Worm (Caenorhabditis elegans) whole organism, L1 larva: ENCODE measurements around the gene T21D12.12.

Experiments
- C34B4.2 ChIP-seq: sonication (generic microtip); optimal IDR thresholded peaks from 2 replicates; lab custom pipeline; 2017; ENCODE audit warnings: mild to moderate bottlenecking, missing genetic modification characterization, missing compliant biosample characterization
- F16B12.6 ChIP-seq: fragments of 150-350 bp; optimal IDR thresholded peaks from 2 replicates; lab custom pipeline; 2014; ENCODE audit warnings: missing biosample characterization, missing genetic modification characterization
- Y116A8C.19 ChIP-seq: sonication (generic microtip); optimal IDR thresholded peaks from 2 replicates; lab custom pipeline; 2016; ENCODE audit warnings: missing compliant biosample characterization, missing genetic modification characterization, borderline replicate concordance
- ama-1 ChIP-seq: fragments of 150-350 bp; optimal IDR thresholded peaks from 2 replicates; lab custom pipeline; 2014
- blmp-1 ChIP-seq: fragments of 150-350 bp; optimal IDR thresholded peaks from 2 replicates; lab custom pipeline; 2014; ENCODE audit warnings: missing biosample characterization, missing genetic modification characterization
- ceh-63 ChIP-seq: fragments of 200-800 bp; sonication (Bioruptor generic); optimal IDR thresholded peaks from 2 replicates; lab custom pipeline; 2018; ENCODE audit warnings: mild to moderate bottlenecking, missing genetic modification characterization, missing compliant biosample characterization
- ceh-82 ChIP-seq, 3 experiments: fragments of 150-350 bp in 1 of 3; sonication (generic microtip) in 2 of 3; optimal IDR thresholded peaks; 2 replicates each; lab custom pipeline; 2014 to 2017; ENCODE audit warnings: missing biosample characterization in 3 of 3, missing genetic modification characterization in 3 of 3
- ceh-90 ChIP-seq: sonication (generic microtip); optimal IDR thresholded peaks from 2 replicates; lab custom pipeline; 2016; ENCODE audit warnings: missing genetic modification characterization, missing compliant biosample characterization
- ces-1 ChIP-seq: fragments of 150-350 bp; optimal IDR thresholded peaks from 2 replicates; lab custom pipeline; 2014; ENCODE audit warnings: missing biosample characterization, missing genetic modification reagents, missing genetic modification characterization
- efl-1 ChIP-seq, 4 experiments: fragments of 150-350 bp; optimal IDR thresholded peaks in 3 of 4; peaks in 1 of 4; 1 replicate in 1 of 4; 2 replicates in 3 of 4; lab custom pipeline; 2014; ENCODE audit warnings: missing biosample characterization in 2 of 4, missing genetic modification characterization in 2 of 4, missing genetic modification reagents in 2 of 4
- egl-13 ChIP-seq: sonication (generic microtip); optimal IDR thresholded peaks from 2 replicates; lab custom pipeline; 2016; ENCODE audit warnings: missing genotype, missing genetic modification reagents, missing genetic modification characterization, missing compliant biosample characterization
- elt-3 ChIP-seq, 6 experiments: fragments of 150-350 bp in 1 of 6; sonication (generic microtip); optimal IDR thresholded peaks; 2 replicates each; lab custom pipeline; 2017 to 2018; ENCODE audit warnings: missing biosample characterization in 6 of 6, missing genetic modification characterization in 6 of 6, inconsistent platforms in 1 of 6
- fkh-4 ChIP-seq: sonication (generic microtip); optimal IDR thresholded peaks from 2 replicates; lab custom pipeline; 2016; ENCODE audit warnings: missing compliant biosample characterization, missing genetic modification characterization, borderline replicate concordance
- fos-1 ChIP-seq: fragments of 150-350 bp; optimal IDR thresholded peaks from 2 replicates; lab custom pipeline; 2014; ENCODE audit warnings: missing biosample characterization, missing genetic modification characterization
- grh-1 ChIP-seq: fragments of 200-800 bp; sonication (Bioruptor generic); IDR thresholded peaks from 2 replicates; pipeline ENCODE4 v1.3.6; 2022; ENCODE audit warnings: missing genetic modification reagents, missing genetic modification characterization, missing compliant biosample characterization
- hlh-4 ChIP-seq: sonication (generic microtip); optimal IDR thresholded peaks from 2 replicates; lab custom pipeline; 2016; ENCODE audit warnings: mild to moderate bottlenecking, missing genetic modification characterization, missing compliant biosample characterization
- lin-14 ChIP-seq: fragments of 200-800 bp; sonication (Bioruptor generic); optimal IDR thresholded peaks from 2 replicates; lab custom pipeline; 2018; ENCODE audit warnings: mild to moderate bottlenecking, missing genetic modification characterization, moderate library complexity, missing compliant biosample characterization
- lin-15B ChIP-seq: fragments of 150-350 bp; sonication (generic microtip); optimal IDR thresholded peaks from 3 replicates; lab custom pipeline; 2014; ENCODE audit warnings: missing biosample characterization, missing genetic modification characterization
- lin-35 ChIP-seq, 2 experiments: fragments of 150-350 bp; optimal IDR thresholded peaks; 2 replicates each; lab custom pipeline; 2014; ENCODE audit warnings: missing biosample characterization in 2 of 2, missing genetic modification characterization in 2 of 2, missing genetic modification reagents in 2 of 2
- lsy-2 ChIP-seq, 2 experiments: fragments of 150-350 bp; optimal IDR thresholded peaks; 2 replicates each; lab custom pipeline; 2014; ENCODE audit warnings: missing biosample characterization in 2 of 2, missing genetic modification characterization in 2 of 2
- mab-9 ChIP-seq: fragments of 200-800 bp; sonication (Bioruptor generic); IDR thresholded peaks from 2 replicates; pipeline ENCODE4 v1.3.6; 2022; ENCODE audit warnings: missing genetic modification reagents, missing genetic modification characterization, missing compliant biosample characterization
- mep-1 ChIP-seq: fragments of 150-350 bp; optimal IDR thresholded peaks from 2 replicates; lab custom pipeline; 2014; ENCODE audit warnings: missing biosample characterization, missing genetic modification characterization
- nhr-12 ChIP-seq: sonication (generic microtip); optimal IDR thresholded peaks from 2 replicates; lab custom pipeline; 2017; ENCODE audit warnings: missing biosample characterization, missing genetic modification characterization
- nhr-19 ChIP-seq: fragments of 200-800 bp; sonication (Bioruptor generic); conservative IDR thresholded peaks from 2 replicates; pipeline ENCODE4 v1.3.6; 2022; ENCODE audit warnings: missing genetic modification characterization, missing compliant biosample characterization
- nhr-20 ChIP-seq: sonication (generic microtip); optimal IDR thresholded peaks from 2 replicates; lab custom pipeline; 2016; ENCODE audit warnings: mild to moderate bottlenecking, missing genetic modification characterization, missing compliant biosample characterization
- nhr-237 ChIP-seq: fragments of 150-350 bp; optimal IDR thresholded peaks from 2 replicates; lab custom pipeline; 2014; ENCODE audit warnings: missing biosample characterization, missing genetic modification characterization
- nhr-28 ChIP-seq: fragments of 150-350 bp; optimal IDR thresholded peaks from 2 replicates; lab custom pipeline; 2014; ENCODE audit warnings: missing biosample characterization, missing genetic modification characterization
- nhr-47 ChIP-seq: sonication (generic microtip); optimal IDR thresholded peaks from 2 replicates; lab custom pipeline; 2016; ENCODE audit warnings: mild to moderate bottlenecking, missing genetic modification characterization, moderate library complexity, missing compliant biosample characterization
- nhr-71 ChIP-seq: sonication (generic microtip); optimal IDR thresholded peaks from 2 replicates; lab custom pipeline; 2016; ENCODE audit warnings: mild to moderate bottlenecking, missing genetic modification characterization, moderate library complexity, missing compliant biosample characterization
- nhr-76 ChIP-seq: sonication (generic microtip); optimal IDR thresholded peaks from 2 replicates; lab custom pipeline; 2017; ENCODE audit warnings: missing biosample characterization, missing genetic modification characterization
- nhr-77 ChIP-seq: fragments of 150-350 bp; optimal IDR thresholded peaks from 2 replicates; lab custom pipeline; 2014; ENCODE audit warnings: missing biosample characterization, missing genetic modification characterization
- nhr-85 ChIP-seq: sonication (generic microtip); peaks from one replicate; lab custom pipeline; 2016; ENCODE audit warnings: missing genetic modification characterization, inconsistent platforms, missing compliant biosample characterization
- pax-3 ChIP-seq: fragments of 200-800 bp; sonication (Bioruptor generic); optimal IDR thresholded peaks from 2 replicates; lab custom pipeline; 2018; ENCODE audit warnings: mild to moderate bottlenecking, missing genetic modification characterization, moderate library complexity, missing compliant biosample characterization
- rnt-1 ChIP-seq: sonication (generic microtip); optimal IDR thresholded peaks from 2 replicates; lab custom pipeline; 2016; ENCODE audit warnings: mild to moderate bottlenecking, missing genetic modification characterization, moderate library complexity, missing compliant biosample characterization
- snpc-4 ChIP-seq: fragments of 150-350 bp; optimal IDR thresholded peaks from 2 replicates; lab custom pipeline; 2014; ENCODE audit warnings: missing biosample characterization, missing genetic modification characterization
- snu-23 ChIP-seq: sonication (generic microtip); optimal IDR thresholded peaks from 2 replicates; lab custom pipeline; 2016; ENCODE audit warnings: missing genetic modification characterization, missing compliant biosample characterization
- sup-37 ChIP-seq: fragments of 200-800 bp; sonication (Bioruptor generic); optimal IDR thresholded peaks from 2 replicates; lab custom pipeline; 2018; ENCODE audit warnings: mild to moderate bottlenecking, missing genetic modification characterization, missing compliant biosample characterization
- tlp-1 ChIP-seq: fragments of 150-350 bp; optimal IDR thresholded peaks from 2 replicates; lab custom pipeline; 2014; ENCODE audit warnings: missing biosample characterization, missing genetic modification characterization
- unc-130 ChIP-seq: fragments of 150-350 bp; optimal IDR thresholded peaks from 2 replicates; lab custom pipeline; 2017; ENCODE audit warnings: missing biosample characterization, missing genetic modification characterization, inconsistent platforms
- unc-30 ChIP-seq: sonication (generic microtip); optimal IDR thresholded peaks from 2 replicates; lab custom pipeline; 2017; ENCODE audit warnings: missing biosample characterization, missing genetic modification characterization
- unc-62 ChIP-seq: fragments of 150-350 bp; optimal IDR thresholded peaks from 2 replicates; lab custom pipeline; 2014; ENCODE audit warnings: missing biosample characterization, missing genetic modification reagents, missing genetic modification characterization
- unc-86 ChIP-seq: sonication (generic microtip); optimal IDR thresholded peaks from 2 replicates; lab custom pipeline; 2016; ENCODE audit warnings: missing genetic modification characterization, missing compliant biosample characterization
- unc-98 ChIP-seq: fragments of 200-800 bp; sonication (Bioruptor generic); IDR thresholded peaks from 2 replicates; pipeline ENCODE4 v1.3.6; 2022; ENCODE audit warnings: missing genetic modification characterization, missing compliant biosample characterization
- vab-15 ChIP-seq: sonication (generic microtip); optimal IDR thresholded peaks from 2 replicates; lab custom pipeline; 2017; ENCODE audit warnings: missing genotype, mild to moderate bottlenecking, missing genetic modification characterization, missing compliant biosample characterization
- zag-1 ChIP-seq: fragments of 150-350 bp; optimal IDR thresholded peaks from 2 replicates; lab custom pipeline; 2014; ENCODE audit warnings: missing biosample characterization, missing genetic modification characterization

Gene T21D12.12

DNA sequence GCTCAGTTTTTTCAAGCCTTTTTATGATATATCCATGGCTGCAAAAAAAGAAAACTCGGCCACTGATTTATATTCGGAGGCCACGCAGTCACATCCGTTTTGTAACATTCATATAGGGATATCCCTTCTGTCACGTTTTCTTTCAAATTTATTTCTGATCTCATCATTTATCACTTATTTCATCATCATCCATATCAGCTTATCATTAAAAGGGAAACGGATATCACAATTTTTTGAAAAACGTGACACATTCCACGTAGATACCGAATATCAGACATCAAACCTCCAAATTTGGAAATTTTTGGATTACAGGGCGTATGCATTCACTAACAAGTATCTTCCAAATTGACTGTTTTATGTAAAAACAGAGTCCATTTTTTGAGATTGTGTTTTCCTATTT lies 36.5 kb downstream of the T21D12.12 start:
- no peak for TF ChIP-seq lin-35 (GFP tag; optimal IDR thresholded peaks at IDR 0.05; lab: Kevin White, UChicago)
- TF ChIP-seq mab-9 (GFP tag; lab: Robert Waterston, UW) = no peak
- no peak for TF ChIP-seq nhr-237
- TF ChIP-seq unc-62 (GFP tag; lab: Kevin White, UChicago) = no peak
- TF ChIP-seq Y116A8C.19 (tag; lab: Kevin White, UChicago) = no peak
- no peak for TF ChIP-seq mep-1
- TF ChIP-seq egl-13 = peak; percentile 36
- no peak for TF ChIP-seq zag-1 (tag; lab: Kevin White, UChicago)
- TF ChIP-seq nhr-12 (tag; lab: Kevin White, UChicago) = no peak
- TF ChIP-seq hlh-4 (tag; lab: Kevin White, UChicago) = no peak
- TF ChIP-seq nhr-71 (tag; lab: Kevin White, UChicago) = peak; percentile 55
- peak; percentile 73 for TF ChIP-seq blmp-1 (tag; lab: Kevin White, UChicago)
- TF ChIP-seq elt-3 (tag; optimal IDR thresholded peaks at IDR 0.05; lab: Kevin White, UChicago) = peak in 3 of 6 experiments; percentile 44 to 83 (median 57)
- TF ChIP-seq nhr-85 (tag; lab: Kevin White, UChicago) = peak; percentile 40
- no peak for TF ChIP-seq efl-1 (optimal IDR thresholded peaks at IDR 0.05; lab: Kevin White, UChicago)
- peak in 1 of 2 experiments; percentile 78 for TF ChIP-seq efl-1 (GFP tag; optimal IDR thresholded peaks at IDR 0.05 in 1 of 2; lab: Kevin White, UChicago)
- peak; percentile 9 for TF ChIP-seq nhr-20 (tag; lab: Kevin White, UChicago)
- no peak for TF ChIP-seq ceh-90
- TF ChIP-seq ces-1 (GFP tag; lab: Kevin White, UChicago) = no peak
- TF ChIP-seq nhr-76 (tag; lab: Kevin White, UChicago) = no peak
- TF ChIP-seq vab-15 (tag; lab: Kevin White, UChicago) = no peak
- TF ChIP-seq nhr-77 (tag; lab: Kevin White, UChicago) = no peak
- peak; percentile 31 for TF ChIP-seq nhr-47 (tag; lab: Kevin White, UChicago)
- no peak for TF ChIP-seq fos-1 (tag; lab: Kevin White, UChicago)
- TF ChIP-seq lin-14 = peak; percentile 32
- no peak for TF ChIP-seq ama-1 (lab: Kevin White, UChicago)
- TF ChIP-seq snpc-4 (tag; lab: Kevin White, UChicago) = no peak
- TF ChIP-seq grh-1 = 0 out of 2 replicates have a peak, but pooled peaks have one; percentile 24
- TF ChIP-seq unc-86 (tag; lab: Kevin White, UChicago) = no peak

DNA sequence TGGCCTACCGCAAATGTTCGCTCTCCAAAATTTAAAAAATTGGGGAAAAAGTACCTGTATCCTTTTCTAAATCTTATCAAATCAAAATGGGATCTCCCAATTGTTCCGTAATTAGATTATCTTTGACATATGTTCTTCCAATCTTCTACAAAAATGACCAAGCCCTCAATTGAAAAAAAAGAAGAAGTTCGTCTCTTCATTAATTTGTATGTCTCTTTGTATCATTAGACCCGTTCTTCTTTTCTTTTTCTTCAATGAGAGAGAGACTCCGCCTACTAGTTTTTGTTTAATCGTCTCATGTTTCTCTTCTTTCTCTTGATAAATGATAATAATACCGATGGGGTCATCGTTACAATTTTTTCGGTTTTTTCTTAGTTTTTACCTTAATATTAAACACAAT lies 37.0 kb downstream of the T21D12.12 start:
- TF ChIP-seq lin-14 (peak; percentile 27), tlp-1 (tag; lab: Kevin White, UChicago) (no peak), nhr-19 (GFP tag; lab: Robert Waterston, UW) (no peak), ceh-63 (GFP tag; lab: Kevin White, UChicago) (no peak), blmp-1 (tag; lab: Kevin White, UChicago) (peak; percentile 53), lin-15B (tag; lab: Kevin White, UChicago) (no peak), unc-30 (tag; lab: Kevin White, UChicago) (no peak), nhr-76 (tag; lab: Kevin White, UChicago) (no peak), ama-1 (lab: Kevin White, UChicago) (no peak), elt-3 (tag; optimal IDR thresholded peaks at IDR 0.05; lab: Kevin White, UChicago) (peak in 2 of 6 experiments; percentile 0 to 55)

DNA sequence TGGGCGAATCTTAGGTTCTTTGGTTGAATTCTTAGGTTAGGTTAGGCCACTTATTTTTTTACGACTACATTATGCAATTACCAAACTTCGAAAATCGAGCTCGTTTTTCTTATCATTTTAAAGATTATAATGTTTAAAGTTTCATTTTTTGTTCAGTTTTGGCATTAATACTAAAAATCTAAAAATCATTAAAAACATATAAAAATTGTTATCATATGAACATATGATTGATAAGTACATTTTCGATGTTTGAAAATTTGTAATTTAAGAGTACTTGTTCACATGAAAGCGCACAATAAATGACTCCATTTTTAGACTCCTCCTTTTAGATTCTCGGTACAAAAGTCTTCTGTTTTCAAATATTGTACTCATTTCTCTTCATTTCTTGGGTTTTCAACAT lies 38.9 kb downstream of the T21D12.12 start:
- TF ChIP-seq fkh-4 (tag; lab: Kevin White, UChicago) = no peak
- no peak for TF ChIP-seq zag-1 (tag; lab: Kevin White, UChicago)
- TF ChIP-seq sup-37 (GFP tag; lab: Kevin White, UChicago) = no peak
- no peak for TF ChIP-seq rnt-1
- no peak for TF ChIP-seq unc-86 (tag; lab: Kevin White, UChicago)
- no peak for TF ChIP-seq mep-1
- no peak for TF ChIP-seq nhr-28 (tag; lab: Kevin White, UChicago)
- no peak for TF ChIP-seq lin-14
- TF ChIP-seq, all 84 proteins: peak for 0

DNA sequence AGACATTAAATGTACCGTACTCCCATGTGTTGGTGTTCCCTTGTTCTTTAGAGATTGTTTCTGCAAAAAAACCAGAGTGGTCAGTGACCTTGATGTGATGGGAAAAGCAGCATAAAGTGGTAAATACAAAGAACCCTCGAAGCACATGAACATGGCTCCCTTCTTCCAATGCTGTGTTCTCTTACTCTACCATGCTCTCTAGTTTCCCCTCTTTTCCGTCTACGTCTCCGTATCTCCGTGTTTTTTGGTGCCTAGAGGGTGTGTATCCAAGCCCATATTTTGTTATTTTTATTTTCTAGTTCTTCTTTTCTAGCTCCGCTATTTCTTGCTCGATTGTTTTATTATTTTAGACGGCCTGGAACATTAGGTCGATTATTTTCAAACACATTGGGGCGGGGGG lies 40.3 kb downstream of the T21D12.12 start:
- no peak for TF ChIP-seq unc-98 (GFP tag; lab: Robert Waterston, UW)
- TF ChIP-seq snu-23 (GFP tag; lab: Kevin White, UChicago) = peak; percentile 36
- TF ChIP-seq C34B4.2 = no peak
- peak; percentile 44 for TF ChIP-seq nhr-71 (tag; lab: Kevin White, UChicago)
- TF ChIP-seq pax-3 = no peak
- peak in 1 of 3 experiments; percentile 37 for TF ChIP-seq ceh-82 (tag; optimal IDR thresholded peaks at IDR 0.05; lab: Kevin White, UChicago)
- no peak for TF ChIP-seq F16B12.6 (tag; lab: Kevin White, UChicago)
- TF ChIP-seq ceh-90 = no peak
- TF ChIP-seq efl-1 (optimal IDR thresholded peaks at IDR 0.05; lab: Kevin White, UChicago) = peak; percentile 15 to 38
- TF ChIP-seq efl-1 (GFP tag; optimal IDR thresholded peaks at IDR 0.05 in 1 of 2; lab: Kevin White, UChicago) = peak in 1 of 2 experiments; percentile 11
- no peak for TF ChIP-seq blmp-1 (tag; lab: Kevin White, UChicago)
- TF ChIP-seq rnt-1 = peak; percentile 46
- TF ChIP-seq mab-9 (GFP tag; lab: Robert Waterston, UW) = no peak
- no peak for TF ChIP-seq egl-13
- peak in 1 of 2 experiments; percentile 23 for TF ChIP-seq lsy-2 (tag; optimal IDR thresholded peaks at IDR 0.05; lab: Kevin White, UChicago)
- TF ChIP-seq lin-35 (GFP tag; optimal IDR thresholded peaks at IDR 0.05; lab: Kevin White, UChicago) = peak in 1 of 2 experiments; percentile 14
- no peak for TF ChIP-seq ces-1 (GFP tag; lab: Kevin White, UChicago)
- TF ChIP-seq lin-14 = peak; percentile 72
- TF ChIP-seq unc-130 (tag; lab: Kevin White, UChicago) = no peak
- TF ChIP-seq nhr-19 (GFP tag; lab: Robert Waterston, UW) = peak; percentile 37; the same call in 1 of the 2 replicates
